Worm (Caenorhabditis elegans) whole organism, L4 larva: Measurements from ENCODE around the gene C01G6.4.

Experiments
- F26F4.8 ChIP-seq: fragments of 200-800 bp; sonication (Bioruptor generic); conservative IDR thresholded peaks from 2 replicates; pipeline ENCODE4 v1.3.6; 2022; ENCODE audit warnings: missing genetic modification characterization, missing compliant biosample characterization
- F49E8.2 ChIP-seq: sonication (generic microtip); optimal IDR thresholded peaks from 2 replicates; lab custom pipeline; 2016; ENCODE audit warnings: missing compliant biosample characterization, mild to moderate bottlenecking, missing genetic modification characterization, borderline replicate concordance
- Y105C5A.15 ChIP-seq: fragments of 200-800 bp; sonication (Bioruptor generic); IDR thresholded peaks from 2 replicates; pipeline ENCODE4 v1.3.6; 2022; ENCODE audit warnings: missing genetic modification characterization, missing compliant biosample characterization
- Y48G9A.11 ChIP-seq: fragments of 200-800 bp; sonication (Bioruptor generic); IDR thresholded peaks from 2 replicates; pipeline ENCODE4 v1.3.6; 2022; ENCODE audit warnings: missing genetic modification reagents, missing genetic modification characterization, missing compliant biosample characterization
- Y5F2A.4 ChIP-seq: fragments of 200-800 bp; sonication (Bioruptor generic); optimal IDR thresholded peaks from 2 replicates; lab custom pipeline; 2018; ENCODE audit warnings: mild to moderate bottlenecking, missing genetic modification characterization, missing compliant biosample characterization
- ZK337.2 ChIP-seq: fragments of 200-800 bp; sonication (Bioruptor generic); IDR thresholded peaks from 2 replicates; pipeline ENCODE4 v1.3.6; 2022; ENCODE audit warnings: missing genetic modification reagents, missing genetic modification characterization, missing compliant biosample characterization
- ZK546.5 ChIP-seq, 2 experiments: sonication (generic microtip); optimal IDR thresholded peaks; 2 replicates each; lab custom pipeline; 2017; ENCODE audit warnings: missing biosample characterization in 2 of 2, missing genetic modification characterization in 2 of 2
- aha-1 ChIP-seq: fragments of 150-350 bp; peaks from one replicate; lab custom pipeline; 2014; ENCODE audit warnings: missing biosample characterization, missing genetic modification characterization
- arid-1 ChIP-seq: fragments of 200-800 bp; sonication (Bioruptor generic); conservative IDR thresholded peaks from 2 replicates; pipeline ENCODE4 v1.3.6; 2022; ENCODE audit warnings: missing genetic modification reagents, missing genetic modification characterization, missing compliant biosample characterization
- ceh-28 ChIP-seq: fragments of 150-350 bp; optimal IDR thresholded peaks from 2 replicates; lab custom pipeline; 2014; ENCODE audit warnings: missing biosample characterization, missing genetic modification reagents, missing genetic modification characterization
- ceh-62 ChIP-seq: sonication (generic microtip); optimal IDR thresholded peaks from 2 replicates; lab custom pipeline; 2017; ENCODE audit warnings: missing biosample characterization, missing genetic modification characterization
- ces-1 ChIP-seq: fragments of 150-350 bp; sonication (generic microtip); optimal IDR thresholded peaks from 4 replicates; lab custom pipeline; 2014; ENCODE audit warnings: missing biosample characterization, missing genetic modification reagents, missing genetic modification characterization
- dmd-8 ChIP-seq: fragments of 200-800 bp; sonication (Bioruptor generic); IDR thresholded peaks from 2 replicates; pipeline ENCODE4 v1.3.6; 2022; ENCODE audit warnings: missing genetic modification characterization, missing compliant biosample characterization
- dpl-1 ChIP-seq: fragments of 150-350 bp; optimal IDR thresholded peaks from 2 replicates; lab custom pipeline; 2014; ENCODE audit warnings: missing biosample characterization, missing genetic modification reagents, missing genetic modification characterization
- egl-43 ChIP-seq: fragments of 200-800 bp; sonication (Bioruptor generic); IDR thresholded peaks from 2 replicates; pipeline ENCODE4 v1.3.6; 2022; ENCODE audit warnings: missing genetic modification reagents, missing genetic modification characterization, missing compliant biosample characterization
- fos-1 ChIP-seq: fragments of 150-350 bp; optimal IDR thresholded peaks from 2 replicates; lab custom pipeline; 2014; ENCODE audit warnings: missing biosample characterization, missing genetic modification characterization
- gei-8 ChIP-seq: fragments of 200-800 bp; sonication (Bioruptor generic); optimal IDR thresholded peaks from 2 replicates; lab custom pipeline; 2018; ENCODE audit warnings: mild to moderate bottlenecking, missing genetic modification characterization, missing compliant biosample characterization
- hif-1 ChIP-seq, 2 experiments: sonication (generic microtip); optimal IDR thresholded peaks; 2 replicates each; lab custom pipeline; 2016 to 2017; ENCODE audit warnings: missing compliant biosample characterization in 2 of 2, missing genetic modification characterization in 2 of 2, missing genetic modification reagents in 2 of 2, missing genotype in 2 of 2, mild to moderate bottlenecking in 1 of 2
- hlh-30 ChIP-seq: sonication (generic microtip); optimal IDR thresholded peaks from 2 replicates; lab custom pipeline; 2017; ENCODE audit warnings: antibody characterized with exemption, mild to moderate bottlenecking, missing genetic modification characterization, missing compliant biosample characterization; ENCODE audit not compliant: insufficient read depth
- lin-15B ChIP-seq: fragments of 150-350 bp; sonication (generic microtip); optimal IDR thresholded peaks from 3 replicates; lab custom pipeline; 2014; ENCODE audit warnings: missing biosample characterization, missing genetic modification characterization
- madf-9 ChIP-seq: fragments of 200-800 bp; sonication (Bioruptor generic); conservative IDR thresholded peaks from 2 replicates; pipeline ENCODE4 v1.3.6; 2022; ENCODE audit warnings: missing genetic modification reagents, missing genetic modification characterization, missing compliant biosample characterization
- mdt-29 ChIP-seq: fragments of 200-800 bp; sonication (Bioruptor generic); IDR thresholded peaks from 2 replicates; pipeline ENCODE4 v1.3.6; 2022; ENCODE audit warnings: missing genetic modification reagents, missing genetic modification characterization, missing compliant biosample characterization
- mes-2 ChIP-seq: sonication (generic microtip); optimal IDR thresholded peaks from 2 replicates; lab custom pipeline; 2016; ENCODE audit warnings: missing genotype, mild to moderate bottlenecking, missing genetic modification characterization, missing compliant biosample characterization; ENCODE audit not compliant: poor library complexity, severe bottlenecking
- mxl-2 ChIP-seq: fragments of 200-800 bp; sonication (Bioruptor generic); conservative IDR thresholded peaks from 2 replicates; pipeline ENCODE4 v1.3.6; 2022; ENCODE audit warnings: missing genetic modification reagents, missing genetic modification characterization, missing compliant biosample characterization
- mxl-3 ChIP-seq: fragments of 200-800 bp; sonication (Bioruptor generic); optimal IDR thresholded peaks from 2 replicates; lab custom pipeline; 2018; ENCODE audit warnings: mild to moderate bottlenecking, missing genetic modification characterization, missing compliant biosample characterization
- nhr-102 ChIP-seq: sonication (generic microtip); optimal IDR thresholded peaks from 2 replicates; lab custom pipeline; 2016; ENCODE audit warnings: mild to moderate bottlenecking, missing genetic modification characterization, moderate library complexity, missing compliant biosample characterization
- nhr-237 ChIP-seq: sonication (generic microtip); optimal IDR thresholded peaks from 2 replicates; lab custom pipeline; 2017; ENCODE audit warnings: missing biosample characterization, missing genetic modification characterization
- nhr-28 ChIP-seq: fragments of 150-350 bp; optimal IDR thresholded peaks from 2 replicates; lab custom pipeline; 2014; ENCODE audit warnings: missing biosample characterization, missing genetic modification characterization
- nhr-41 ChIP-seq: fragments of 200-800 bp; sonication (Bioruptor generic); IDR thresholded peaks from 2 replicates; pipeline ENCODE4 v1.3.6; 2022; ENCODE audit warnings: missing genetic modification reagents, missing genetic modification characterization, missing compliant biosample characterization
- nhr-6 ChIP-seq: fragments of 150-350 bp; optimal IDR thresholded peaks from 2 replicates; lab custom pipeline; 2014; ENCODE audit warnings: missing biosample characterization, missing genetic modification characterization
- nhr-76 ChIP-seq: fragments of 150-350 bp; optimal IDR thresholded peaks from 2 replicates; lab custom pipeline; 2014; ENCODE audit warnings: missing biosample characterization, missing genetic modification characterization
- nhr-77 ChIP-seq: fragments of 150-350 bp; optimal IDR thresholded peaks from 2 replicates; lab custom pipeline; 2014; ENCODE audit warnings: missing biosample characterization, missing genetic modification characterization
- pqm-1 ChIP-seq: sonication (generic microtip); optimal IDR thresholded peaks from 2 replicates; lab custom pipeline; 2017; ENCODE audit warnings: missing biosample characterization, missing genetic modification characterization
- saeg-2 ChIP-seq: fragments of 200-800 bp; sonication (Bioruptor generic); IDR thresholded peaks from 2 replicates; pipeline ENCODE4 v1.3.6; 2022; ENCODE audit warnings: missing genetic modification reagents, missing genetic modification characterization, missing compliant biosample characterization
- snpc-4 ChIP-seq: fragments of 150-350 bp; optimal IDR thresholded peaks from 2 replicates; lab custom pipeline; 2014; ENCODE audit warnings: missing biosample characterization, missing genetic modification characterization
- tra-1 ChIP-seq: fragments of 200-800 bp; sonication (Bioruptor generic); IDR thresholded peaks from 2 replicates; pipeline ENCODE4 v1.3.6; 2022; ENCODE audit warnings: missing genetic modification reagents, missing genetic modification characterization, missing compliant biosample characterization
- unc-39 ChIP-seq: sonication (generic microtip); optimal IDR thresholded peaks from 2 replicates; lab custom pipeline; 2017; ENCODE audit warnings: missing biosample characterization, missing genetic modification characterization
- unc-62 ChIP-seq, 3 experiments: fragments of 150-350 bp in 1 of 3; sonication (generic microtip); optimal IDR thresholded peaks in 2 of 3; peaks in 1 of 3; 1 replicate in 1 of 3; 2 replicates in 2 of 3; lab custom pipeline; 2014 to 2017; ENCODE audit warnings: missing biosample characterization in 3 of 3, missing genetic modification characterization in 3 of 3, missing genetic modification reagents in 3 of 3, missing genotype in 1 of 3
- vab-7 ChIP-seq: fragments of 200-800 bp; sonication (Bioruptor generic); IDR thresholded peaks from 2 replicates; pipeline ENCODE4 v1.3.6; 2022; ENCODE audit warnings: missing genetic modification reagents, missing genetic modification characterization, missing compliant biosample characterization
- zip-2 ChIP-seq: fragments of 150-350 bp; optimal IDR thresholded peaks from 2 replicates; lab custom pipeline; 2014; ENCODE audit warnings: missing biosample characterization, missing genetic modification characterization
- ztf-11 ChIP-seq: fragments of 150-350 bp; optimal IDR thresholded peaks from 2 replicates; lab custom pipeline; 2014; ENCODE audit warnings: missing biosample characterization, missing genetic modification characterization

Gene C01G6.4

ce11 chrII:9284358-9285170, 11.7 kb upstream of the C01G6.4 start (continued):
- TF ChIP-seq snpc-4 (tag; lab: Kevin White, UChicago) = no peak
- TF ChIP-seq mxl-2 (GFP tag; lab: Robert Waterston, UW) = no peak
- no peak for TF ChIP-seq hlh-30 (tag; lab: Kevin White, UChicago)
- peak; percentile 80 for TF ChIP-seq pqm-1 (tag; lab: Kevin White, UChicago)
- TF ChIP-seq F26F4.8 (GFP tag; lab: Robert Waterston, UW) = no peak
- TF ChIP-seq ZK546.5 (tag; optimal IDR thresholded peaks at IDR 0.05; lab: Kevin White, UChicago) = no peak
- 0 out of 2 replicates have a peak, but pooled peaks have one; percentile 18 for TF ChIP-seq vab-7
- no peak for TF ChIP-seq nhr-76 (tag; lab: Kevin White, UChicago)
- no peak for TF ChIP-seq ceh-28 (tag; lab: Kevin White, UChicago)
- no peak for TF ChIP-seq Y105C5A.15 (GFP tag; lab: Robert Waterston, UW)
- TF ChIP-seq F49E8.2 (tag; lab: Kevin White, UChicago) = no peak
- no peak for TF ChIP-seq ces-1 (GFP tag; lab: Kevin White, UChicago)
- TF ChIP-seq unc-39 (tag; lab: Kevin White, UChicago) = no peak
- TF ChIP-seq nhr-41 (GFP tag; lab: Robert Waterston, UW) = no peak
- TF ChIP-seq egl-43 (GFP tag; lab: Robert Waterston, UW) = no peak
- peak; percentile 76 for TF ChIP-seq aha-1 (tag; lab: Kevin White, UChicago)
- no peak for TF ChIP-seq mxl-3 (GFP tag; lab: Kevin White, UChicago)
- TF ChIP-seq arid-1 = no peak
- TF ChIP-seq saeg-2 (GFP tag; lab: Robert Waterston, UW) = no peak
- no peak for TF ChIP-seq hif-1 (tag; optimal IDR thresholded peaks at IDR 0.05; lab: Kevin White, UChicago)
- TF ChIP-seq unc-62 (GFP tag; optimal IDR thresholded peaks at IDR 0.05 in 1 of 2; lab: Kevin White, UChicago) = peak; percentile 38 to 97
- no peak for TF ChIP-seq unc-62 (tag; optimal IDR thresholded peaks at IDR 0.05; lab: Kevin White, UChicago)
- no peak for TF ChIP-seq Y48G9A.11 (GFP tag; lab: Robert Waterston, UW)
- no peak for TF ChIP-seq ceh-62 (tag; lab: Kevin White, UChicago)
- no peak for TF ChIP-seq zip-2 (tag; lab: Kevin White, UChicago)
- no peak for TF ChIP-seq fos-1 (tag; lab: Kevin White, UChicago)
- no peak for TF ChIP-seq nhr-77
- TF ChIP-seq mdt-29 (GFP tag; lab: Robert Waterston, UW) = no peak
- no peak for TF ChIP-seq madf-9 (GFP tag; lab: Robert Waterston, UW)
- TF ChIP-seq dpl-1 = no peak
- peak; percentile 51 for TF ChIP-seq mes-2 (tag; lab: Kevin White, UChicago)
- peak; percentile 66 for TF ChIP-seq nhr-28 (tag; lab: Kevin White, UChicago)
- TF ChIP-seq dmd-8 (GFP tag; lab: Robert Waterston, UW) = no peak
- TF ChIP-seq nhr-237 = no peak
- TF ChIP-seq gei-8 (GFP tag; lab: Kevin White, UChicago) = no peak
- no peak for TF ChIP-seq nhr-102 (tag; lab: Kevin White, UChicago)
- TF ChIP-seq Y5F2A.4 (GFP tag; lab: Kevin White, UChicago) = no peak
- TF ChIP-seq ztf-11 (tag; lab: Kevin White, UChicago) = no peak
- TF ChIP-seq lin-15B = no peak
- TF ChIP-seq tra-1 (GFP tag; lab: Robert Waterston, UW) = no peak
- no peak for TF ChIP-seq ZK337.2
- TF ChIP-seq nhr-6 (tag; lab: Kevin White, UChicago) = no peak
